Fruit fly (Drosophila melanogaster) S2 (cell line): Measurements from ENCODE around the gene Patsas.

ENCODE experiments used
- CG8478 ChIP-seq: fragments of >200 bp; optimal IDR thresholded peaks from 2 replicates; lab custom pipeline; 2018
- CTCF ChIP-seq, 2 experiments: fragments of >200 bp; optimal IDR thresholded peaks; 2 replicates each; lab custom pipeline; 2018

DNA sequence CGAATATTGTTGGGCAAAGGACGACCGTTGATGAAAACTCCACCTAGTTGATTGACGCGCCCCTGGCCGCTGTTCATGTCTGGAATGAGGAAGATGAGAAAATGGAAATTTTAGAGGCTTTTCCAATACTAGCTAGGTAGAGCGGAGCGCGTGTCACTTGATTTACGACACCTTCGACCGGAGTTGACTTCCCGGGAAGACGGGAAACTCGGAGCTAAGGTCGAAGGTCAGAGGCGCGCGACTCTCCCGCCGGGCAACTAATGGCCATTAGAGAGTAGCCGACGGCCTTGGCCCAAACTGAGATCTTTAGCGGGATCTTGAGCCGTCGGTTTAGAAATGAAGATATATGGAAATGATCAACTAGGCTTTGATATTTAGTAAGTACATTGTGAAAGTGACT is 18.1 kb downstream of the Patsas start:
- TF ChIP-seq CG8478 (lab: Kevin White, UChicago) (no peak), CTCF (optimal IDR thresholded peaks at IDR 0.05; lab: Kevin White, UChicago) (no peak)
